Worm (Caenorhabditis elegans): ENCODE measurements around the gene hlb-1.

hlb-1 gene

ce11 chrX:13882639-13883038 is at the start of gene hlb-1:
Gene hlb-1, minus strand, starts transcription at chrX:13882739.
- TF ChIP-seq pag-3 (tag; optimal IDR thresholded peaks at IDR 0.05; ENCODE audit: borderline replicate concordance) (no peak), mec-3 (tag; optimal IDR thresholded peaks at IDR 0.05; ENCODE audit: borderline replicate concordance) (no peak), eyg-1 (tag; optimal IDR thresholded peaks at IDR 0.05) (no peak), dve-1 (tag; optimal IDR thresholded peaks at IDR 0.05) (no peak), Y22D7AL.16 (tag; optimal IDR thresholded peaks at IDR 0.05) (no peak), hlh-6 (tag; optimal IDR thresholded peaks at IDR 0.05) (no peak), tbx-7 (tag; optimal IDR thresholded peaks at IDR 0.05) (no peak), ceh-48 (tag; optimal IDR thresholded peaks at IDR 0.05) (no peak), K09A11.1 (tag; optimal IDR thresholded peaks at IDR 0.05; ENCODE audit: insufficient read depth) (no peak), pat-9 (tag; optimal IDR thresholded peaks at IDR 0.05) (no peak), hlh-15 (tag; optimal IDR thresholded peaks at IDR 0.05) (no peak), ceh-30 (tag; optimal IDR thresholded peaks at IDR 0.05) (no peak), che-1 (tag; optimal IDR thresholded peaks at IDR 0.05) (no peak), sdc-2 (tag; optimal IDR thresholded peaks at IDR 0.05) (no peak), syd-9 (tag; optimal IDR thresholded peaks at IDR 0.05) (no peak), hlh-30 (tag; optimal IDR thresholded peaks at IDR 0.05; ENCODE audit: insufficient read depth) (no peak)

ce11 chrX:13929534-13929933 is 47.0 kb upstream of the hlb-1 start, which contains the start of gene meg-1:
Gene meg-1, minus strand, starts transcription at chrX:13929634.
- TF ChIP-seq F13H6.1 (tag; optimal IDR thresholded peaks at IDR 0.05) (no peak), K09A11.1 (tag; optimal IDR thresholded peaks at IDR 0.05; ENCODE audit: insufficient read depth) (no peak), ceh-9 (tag; optimal IDR thresholded peaks at IDR 0.05) (no peak)

ce11 chrX:13928532-13928931 is 46.0 kb upstream of the hlb-1 start:
- TF ChIP-seq sox-4 (tag; optimal IDR thresholded peaks at IDR 0.05) (no peak), F13H6.1 (tag; optimal IDR thresholded peaks at IDR 0.05) (no peak), hlh-30 (tag; optimal IDR thresholded peaks at IDR 0.05; ENCODE audit: insufficient read depth) (no peak), dve-1 (tag; optimal IDR thresholded peaks at IDR 0.05) (no peak), mec-3 (tag; optimal IDR thresholded peaks at IDR 0.05; ENCODE audit: borderline replicate concordance) (no peak), unc-55 (GFP tag; optimal IDR thresholded peaks at IDR 0.05) (no peak)

- TF ChIP-seq elt-4 (tag; optimal IDR thresholded peaks at IDR 0.05) (no peak), ceh-14 (tag; optimal IDR thresholded peaks at IDR 0.05) (no peak), ceh-19 (GFP tag; optimal IDR thresholded peaks at IDR 0.05) (no peak), eyg-1 (tag; optimal IDR thresholded peaks at IDR 0.05) (no peak), ceh-31 (tag; optimal IDR thresholded peaks at IDR 0.05) (no peak), pha-2 (tag; optimal IDR thresholded peaks at IDR 0.05) (no peak), pat-9 (tag; optimal IDR thresholded peaks at IDR 0.05) (no peak), ceh-6 (GFP tag; optimal IDR thresholded peaks at IDR 0.05) (no peak), unc-86 (tag; optimal IDR thresholded peaks at IDR 0.05) (no peak)
These were observed 43.5 kb upstream of the hlb-1 start, which contains the start of gene meg-2 for ce11 chrX:13926029-13926428. Gene meg-2, minus strand, starts transcription at chrX:13926129.

- TF ChIP-seq ceh-18 (tag; optimal IDR thresholded peaks at IDR 0.05) (peak; percentile 10), pax-1 (tag; optimal IDR thresholded peaks at IDR 0.05) (no peak), ceh-2 (tag; optimal IDR thresholded peaks at IDR 0.05) (no peak), nhr-11 (tag; optimal IDR thresholded peaks at IDR 0.05) (no peak), sdc-2 (tag; optimal IDR thresholded peaks at IDR 0.05) (no peak), C38D4.7 (GFP tag; optimal IDR thresholded peaks at IDR 0.05) (no peak), eyg-1 (tag; optimal IDR thresholded peaks at IDR 0.05) (no peak), npax-4 (tag; optimal IDR thresholded peaks at IDR 0.05) (no peak), K09A11.1 (tag; optimal IDR thresholded peaks at IDR 0.05; ENCODE audit: insufficient read depth) (no peak), unc-42 (tag; optimal IDR thresholded peaks at IDR 0.05) (no peak), sox-4 (tag; optimal IDR thresholded peaks at IDR 0.05) (no peak), hlh-15 (tag; optimal IDR thresholded peaks at IDR 0.05) (no peak), gmeb-2 (tag; optimal IDR thresholded peaks at IDR 0.05) (no peak), ahr-1 (tag; optimal IDR thresholded peaks at IDR 0.05) (no peak), ceh-34 (tag; optimal IDR thresholded peaks at IDR 0.05) (no peak), unc-86 (tag; optimal IDR thresholded peaks at IDR 0.05) (no peak), ceh-6 (GFP tag; optimal IDR thresholded peaks at IDR 0.05) (no peak), F13H6.1 (tag; optimal IDR thresholded peaks at IDR 0.05) (peak; percentile 11), ceh-48 (tag; optimal IDR thresholded peaks at IDR 0.05) (no peak), fkh-10 (GFP tag; optimal IDR thresholded peaks at IDR 0.05) (no peak), ceh-14 (tag; optimal IDR thresholded peaks at IDR 0.05) (no peak), pha-4 (tag; optimal IDR thresholded peaks at IDR 0.05) (no peak), Y22D7AL.16 (tag; optimal IDR thresholded peaks at IDR 0.05) (no peak), tbx-2 (tag; optimal IDR thresholded peaks at IDR 0.05) (peak; percentile 28), ceh-30 (tag; optimal IDR thresholded peaks at IDR 0.05) (no peak), sox-2 (GFP tag; IDR thresholded peaks at IDR 0.05) (no peak)
These were observed 37.9 kb upstream of the hlb-1 start for ce11 chrX:13920374-13920986.
